Fruit fly (Drosophila melanogaster): ENCODE data around the gene mbt.

- no peak for TF ChIP-seq h (optimal IDR thresholded peaks at IDR 0.05)
- no peak for TF ChIP-seq Sin3A (optimal IDR thresholded peaks at IDR 0.05)
Observed at dm6 chrX:16647737-16648434, 37.4 kb downstream of the mbt start.
